Worm (Caenorhabditis elegans) whole organism, L3 larva: ENCODE measurements around the gene F10E7.9.

Experiments
- R02D3.7 ChIP-seq: fragments of 150-350 bp; optimal IDR thresholded peaks from 2 replicates; lab custom pipeline; 2014; ENCODE audit warnings: missing biosample characterization, missing genetic modification characterization
- ZK546.5 ChIP-seq: sonication (generic microtip); optimal IDR thresholded peaks from 2 replicates; lab custom pipeline; 2017; ENCODE audit warnings: missing biosample characterization, missing genetic modification characterization
- aly-2 ChIP-seq: fragments of 150-350 bp; optimal IDR thresholded peaks from 2 replicates; lab custom pipeline; 2014; ENCODE audit warnings: missing biosample characterization, missing genetic modification characterization
- ama-1 ChIP-seq: fragments of 150-350 bp; optimal IDR thresholded peaks from 2 replicates; lab custom pipeline; 2018
- ceh-16 ChIP-seq: sonication (generic microtip); optimal IDR thresholded peaks from 2 replicates; lab custom pipeline; 2017; ENCODE audit warnings: missing biosample characterization, missing genetic modification characterization
- ceh-28 ChIP-seq: fragments of 150-350 bp; optimal IDR thresholded peaks from 2 replicates; lab custom pipeline; 2014; ENCODE audit warnings: missing biosample characterization, missing genetic modification reagents, missing genetic modification characterization
- ceh-82 ChIP-seq: fragments of 150-350 bp; optimal IDR thresholded peaks from 2 replicates; lab custom pipeline; 2014; ENCODE audit warnings: missing biosample characterization, missing genetic modification characterization
- ceh-9 ChIP-seq: sonication (generic microtip); optimal IDR thresholded peaks from 2 replicates; lab custom pipeline; 2018; ENCODE audit warnings: missing biosample characterization, missing genetic modification characterization
- daf-12 ChIP-seq: fragments of 150-350 bp; optimal IDR thresholded peaks from 2 replicates; lab custom pipeline; 2014; ENCODE audit warnings: missing biosample characterization, missing genetic modification reagents, missing genetic modification characterization
- egl-27 ChIP-seq: sonication (generic microtip); optimal IDR thresholded peaks from 4 replicates; lab custom pipeline; 2017; ENCODE audit warnings: missing biosample characterization, missing genetic modification reagents, missing genetic modification characterization
- eor-1 ChIP-seq, 2 experiments: fragments of 150-350 bp; optimal IDR thresholded peaks; 2 replicates each; lab custom pipeline; 2014 to 2018; ENCODE audit warnings: missing biosample characterization in 2 of 2, missing genetic modification characterization in 2 of 2
- fkh-10 ChIP-seq: sonication (generic microtip); optimal IDR thresholded peaks from 2 replicates; lab custom pipeline; 2017; ENCODE audit warnings: missing biosample characterization, missing genetic modification reagents, missing genetic modification characterization
- fkh-2 ChIP-seq: fragments of 150-350 bp; optimal IDR thresholded peaks from 2 replicates; lab custom pipeline; 2014; ENCODE audit warnings: missing biosample characterization, missing genetic modification reagents, missing genetic modification characterization
- fos-1 ChIP-seq: fragments of 150-350 bp; optimal IDR thresholded peaks from 2 replicates; lab custom pipeline; 2014; ENCODE audit warnings: missing biosample characterization, missing genetic modification characterization
- hmg-11 ChIP-seq: sonication (generic microtip); optimal IDR thresholded peaks from 2 replicates; lab custom pipeline; 2016; ENCODE audit warnings: missing genetic modification characterization, missing compliant biosample characterization
- jun-1 ChIP-seq: fragments of 150-350 bp; optimal IDR thresholded peaks from 2 replicates; lab custom pipeline; 2014; ENCODE audit warnings: missing biosample characterization, missing genetic modification reagents, missing genetic modification characterization
- lin-15B ChIP-seq: fragments of 150-350 bp; optimal IDR thresholded peaks from 2 replicates; lab custom pipeline; 2014; ENCODE audit warnings: missing biosample characterization, missing genetic modification characterization
- lsy-12 ChIP-seq: sonication (generic microtip); optimal IDR thresholded peaks from 2 replicates; lab custom pipeline; 2016; ENCODE audit warnings: mild to moderate bottlenecking, missing genetic modification characterization, missing compliant biosample characterization
- mml-1 ChIP-seq: fragments of 150-350 bp; sonication (generic microtip); optimal IDR thresholded peaks from 3 replicates; lab custom pipeline; 2014; ENCODE audit warnings: missing biosample characterization, missing genetic modification characterization
- nfya-1 ChIP-seq: sonication (generic microtip); optimal IDR thresholded peaks from 2 replicates; lab custom pipeline; 2017; ENCODE audit warnings: missing genetic modification characterization, mild to moderate bottlenecking, missing compliant biosample characterization, antibody characterized with exemption, moderate library complexity; ENCODE audit not compliant: insufficient read depth
- nhr-12 ChIP-seq: fragments of 150-350 bp; optimal IDR thresholded peaks from 2 replicates; lab custom pipeline; 2014; ENCODE audit warnings: missing biosample characterization, missing genetic modification characterization
- nhr-23 ChIP-seq: fragments of 150-350 bp; optimal IDR thresholded peaks from 2 replicates; lab custom pipeline; 2014; ENCODE audit warnings: missing biosample characterization, missing genetic modification reagents, missing genetic modification characterization
- nhr-237 ChIP-seq: fragments of 150-350 bp; optimal IDR thresholded peaks from 2 replicates; lab custom pipeline; 2014; ENCODE audit warnings: missing biosample characterization, missing genetic modification characterization
- nhr-25 ChIP-seq: sonication (generic microtip); optimal IDR thresholded peaks from 2 replicates; lab custom pipeline; 2017; ENCODE audit warnings: missing biosample characterization, missing genetic modification characterization
- nhr-43 ChIP-seq: sonication (generic microtip); optimal IDR thresholded peaks from 2 replicates; lab custom pipeline; 2016; ENCODE audit warnings: mild to moderate bottlenecking, missing genetic modification characterization, missing compliant biosample characterization; ENCODE audit not compliant: poor library complexity, severe bottlenecking
- nhr-67 ChIP-seq: fragments of 150-350 bp; optimal IDR thresholded peaks from 2 replicates; lab custom pipeline; 2014; ENCODE audit warnings: missing biosample characterization, missing genetic modification characterization
- nhr-76 ChIP-seq: fragments of 150-350 bp; sonication (generic microtip); optimal IDR thresholded peaks from 5 replicates; lab custom pipeline; 2014; ENCODE audit warnings: missing biosample characterization, missing genetic modification characterization
- nhr-77 ChIP-seq: fragments of 150-350 bp; optimal IDR thresholded peaks from 2 replicates; lab custom pipeline; 2014; ENCODE audit warnings: missing biosample characterization, missing genetic modification characterization
- pha-4 ChIP-seq: fragments of 150-350 bp; optimal IDR thresholded peaks from 2 replicates; lab custom pipeline; 2014; ENCODE audit warnings: missing biosample characterization, missing genetic modification reagents, missing genetic modification characterization
- skn-1 ChIP-seq: fragments of 150-350 bp; optimal IDR thresholded peaks from 2 replicates; lab custom pipeline; 2014; ENCODE audit warnings: missing biosample characterization, missing genetic modification characterization
- snpc-4 ChIP-seq: fragments of 150-350 bp; optimal IDR thresholded peaks from 2 replicates; lab custom pipeline; 2014; ENCODE audit warnings: missing biosample characterization, missing genetic modification characterization
- unc-39 ChIP-seq: sonication (generic microtip); optimal IDR thresholded peaks from 4 replicates; lab custom pipeline; 2017; ENCODE audit warnings: missing biosample characterization, missing genetic modification characterization
- unc-62 ChIP-seq: fragments of 150-350 bp; sonication (generic microtip); optimal IDR thresholded peaks from 4 replicates; lab custom pipeline; 2014; ENCODE audit warnings: missing biosample characterization, missing genetic modification reagents, missing genetic modification characterization
- zag-1 ChIP-seq: fragments of 150-350 bp; optimal IDR thresholded peaks from 2 replicates; lab custom pipeline; 2014; ENCODE audit warnings: missing biosample characterization, missing genetic modification characterization
- ztf-11 ChIP-seq: fragments of 150-350 bp; optimal IDR thresholded peaks from 2 replicates; lab custom pipeline; 2014; ENCODE audit warnings: missing biosample characterization, missing genetic modification characterization
- ztf-4 ChIP-seq: fragments of 150-350 bp; optimal IDR thresholded peaks from 2 replicates; lab custom pipeline; 2014; ENCODE audit warnings: missing biosample characterization, missing genetic modification characterization

Gene F10E7.9

DNA sequence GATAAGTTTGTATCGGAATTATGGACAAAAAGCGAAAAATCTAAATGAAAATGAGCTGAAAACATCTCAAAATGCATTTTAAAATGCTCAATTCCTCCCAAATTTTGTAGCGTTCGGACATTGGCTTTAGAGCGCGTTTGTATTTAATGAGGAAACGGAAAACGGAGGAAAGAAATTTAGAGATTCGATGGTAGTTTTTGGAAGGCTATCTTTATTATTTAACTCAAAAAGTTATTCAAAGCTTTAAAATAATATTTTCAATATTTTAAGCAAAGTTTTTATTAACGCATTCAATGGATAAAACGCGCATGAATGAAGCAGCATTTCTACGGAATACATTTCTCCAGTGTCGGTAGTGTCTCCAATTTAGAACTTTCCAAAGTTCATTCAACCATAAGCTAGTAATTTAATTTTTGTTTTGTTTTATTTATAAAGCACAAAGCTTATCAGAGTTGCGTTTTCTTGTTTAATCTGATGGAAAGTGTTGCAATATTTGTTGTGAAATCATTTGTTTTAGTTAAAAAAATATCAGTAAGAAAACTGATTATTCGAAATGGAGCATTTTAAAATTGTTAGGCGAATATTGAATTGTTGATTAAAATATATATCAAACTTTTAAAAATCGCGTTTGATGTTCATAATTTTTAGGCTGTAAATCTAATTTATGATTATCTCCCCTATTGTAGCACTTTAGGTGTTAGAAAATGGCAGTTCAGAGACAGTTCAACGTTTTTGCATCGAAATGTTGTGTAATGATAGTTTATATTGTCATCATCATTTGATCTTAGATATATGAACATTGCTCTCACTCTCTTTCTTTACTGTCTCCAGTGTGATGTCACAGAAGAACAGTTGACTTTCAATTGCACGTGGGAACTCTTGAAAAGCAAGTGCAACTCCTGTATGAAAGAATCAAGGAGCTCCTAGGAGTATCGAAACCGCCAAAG, 37.0 kb downstream of the F10E7.9 start (continued):
- TF ChIP-seq nhr-67 (tag; lab: Kevin White, UChicago) (no peak), fkh-10 (no peak), zag-1 (tag; lab: Kevin White, UChicago) (no peak), nhr-77 (tag; lab: Kevin White, UChicago) (no peak), fos-1 (tag; lab: Kevin White, UChicago) (no peak), aly-2 (tag; lab: Kevin White, UChicago) (no peak), ceh-9 (tag; lab: Kevin White, UChicago) (no peak), nhr-76 (no peak), pha-4 (tag; lab: Kevin White, UChicago) (no peak), ceh-16 (no peak), lsy-12 (tag; lab: Kevin White, UChicago) (no peak), nhr-237 (tag; lab: Kevin White, UChicago) (no peak), nfya-1 (peak; percentile 62), nhr-25 (peak; percentile 39), skn-1 (peak; percentile 58), nhr-23 (tag; lab: Kevin White, UChicago) (peak; percentile 59), ZK546.5 (no peak), egl-27 (tag; lab: Kevin White, UChicago) (no peak), ceh-82 (tag; lab: Kevin White, UChicago) (no peak), R02D3.7 (tag; lab: Kevin White, UChicago) (no peak), nhr-43 (tag; lab: Kevin White, UChicago) (no peak)

DNA sequence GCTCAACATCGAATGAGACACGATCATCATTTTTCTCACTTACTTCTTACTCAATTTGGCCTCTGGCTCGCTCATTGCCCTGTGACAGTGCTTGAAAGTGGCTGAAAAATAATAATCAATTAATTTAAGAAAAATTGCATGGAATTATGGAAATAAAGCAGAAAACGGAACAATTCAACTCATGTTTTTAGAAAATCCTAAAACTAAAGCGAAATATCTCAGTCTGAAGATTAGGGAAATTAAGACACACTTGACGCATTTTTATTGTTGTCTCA, 37.6 kb downstream of the F10E7.9 start, which contains the start of gene kars-1:
Gene kars-1 (minus strand): TSS at position 101 of the 275 bp plus-strand sequence.
- TF ChIP-seq hmg-11 (tag; lab: Kevin White, UChicago) (no peak), nhr-237 (tag; lab: Kevin White, UChicago) (no peak), ceh-28 (tag; lab: Kevin White, UChicago) (no peak), ztf-11 (no peak), nhr-67 (tag; lab: Kevin White, UChicago) (no peak), nhr-77 (tag; lab: Kevin White, UChicago) (no peak), nfya-1 (no peak)

DNA sequence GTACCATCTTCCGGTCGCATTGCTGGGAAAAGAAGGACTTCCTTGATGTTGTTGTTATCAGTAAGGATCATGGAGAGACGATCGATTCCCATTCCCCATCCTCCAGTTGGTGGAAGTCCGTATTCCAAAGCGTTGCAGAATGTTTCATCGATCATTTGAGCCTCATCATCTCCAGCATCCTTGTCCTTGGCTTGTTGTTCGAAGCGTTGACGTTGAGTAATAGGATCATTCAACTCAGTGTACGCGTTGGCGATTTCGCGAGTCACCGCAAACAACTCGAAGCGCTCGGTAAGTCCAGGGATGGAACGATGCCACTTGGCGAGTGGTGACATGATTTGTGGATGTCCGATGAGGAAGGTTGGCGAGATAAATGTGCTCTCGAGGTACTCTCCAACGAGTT, 39.4 kb downstream of the F10E7.9 start:
- TF ChIP-seq unc-39 (tag; lab: Kevin White, UChicago) = no peak
- TF ChIP-seq eor-1 (tag; optimal IDR thresholded peaks at IDR 0.05; lab: Kevin White, UChicago) = no peak
- TF ChIP-seq nhr-43 (tag; lab: Kevin White, UChicago) = no peak
- TF ChIP-seq daf-12 (tag; lab: Kevin White, UChicago) = no peak
- no peak for TF ChIP-seq skn-1
- no peak for TF ChIP-seq snpc-4 (tag; lab: Kevin White, UChicago)
- TF ChIP-seq jun-1 = no peak
- no peak for TF ChIP-seq mml-1 (tag; lab: Kevin White, UChicago)
- TF ChIP-seq nhr-12 = no peak
- no peak for TF ChIP-seq fos-1 (tag; lab: Kevin White, UChicago)
- no peak for TF ChIP-seq ama-1 (lab: Kevin White, UChicago)
- TF ChIP-seq fkh-2 (tag; lab: Kevin White, UChicago) = no peak
- no peak for TF ChIP-seq hmg-11 (tag; lab: Kevin White, UChicago)

DNA sequence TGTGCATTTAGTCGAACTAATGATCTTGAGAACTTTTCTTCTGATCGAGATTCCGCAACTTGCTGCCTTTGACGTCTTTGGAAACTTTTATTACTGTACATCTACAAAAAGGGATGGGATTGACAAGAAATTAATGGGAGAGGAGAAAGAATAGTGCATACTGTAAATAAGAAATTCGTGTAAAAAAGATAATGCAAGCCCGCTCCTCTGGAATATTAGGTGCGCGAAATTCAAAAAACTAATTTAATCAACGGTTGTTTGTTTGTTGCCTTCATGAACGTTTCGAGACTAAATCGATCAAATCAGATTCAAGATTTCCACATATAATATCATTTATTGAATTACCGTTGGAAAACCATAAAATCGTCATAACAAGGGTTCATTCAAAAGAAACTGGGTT, 40.0 kb downstream of the F10E7.9 start, which contains the start of gene him-14:
Gene him-14 (minus strand): TSS at position 101 of the 400 bp plus-strand sequence.
- no peak for TF ChIP-seq daf-12 (tag; lab: Kevin White, UChicago)
- no peak for TF ChIP-seq nhr-43 (tag; lab: Kevin White, UChicago)
- no peak for TF ChIP-seq nhr-23 (tag; lab: Kevin White, UChicago)
- no peak for TF ChIP-seq nhr-25
- no peak for TF ChIP-seq jun-1
- TF ChIP-seq ceh-16 = no peak
- no peak for TF ChIP-seq nhr-12
- TF ChIP-seq aly-2 (tag; lab: Kevin White, UChicago) = no peak
- TF ChIP-seq eor-1 (tag; optimal IDR thresholded peaks at IDR 0.05; lab: Kevin White, UChicago) = no peak
- TF ChIP-seq hmg-11 (tag; lab: Kevin White, UChicago) = no peak
- no peak for TF ChIP-seq ztf-4 (tag; lab: Kevin White, UChicago)
- no peak for TF ChIP-seq ceh-82 (tag; lab: Kevin White, UChicago)
- TF ChIP-seq unc-62 (GFP tag; lab: Kevin White, UChicago) = no peak
- TF ChIP-seq lin-15B (tag; lab: Kevin White, UChicago) = no peak
- TF ChIP-seq ztf-11 = no peak
- no peak for TF ChIP-seq fkh-2 (tag; lab: Kevin White, UChicago)
- TF ChIP-seq ZK546.5 = no peak
- TF ChIP-seq unc-39 (tag; lab: Kevin White, UChicago) = no peak
- no peak for TF ChIP-seq ama-1 (lab: Kevin White, UChicago)
